Worm (Caenorhabditis elegans) whole organism, young adult: ENCODE results near the gene Y39A1A.16.

Source experiments
- ama-1 ChIP-seq, 3 experiments: fragments of 150-350 bp in 1 of 3; sonication (generic microtip) in 2 of 3; optimal IDR thresholded peaks; 2 replicates each; lab custom pipeline; 2014 to 2018; ENCODE audit warnings: missing biosample characterization in 2 of 3, missing genetic modification characterization in 2 of 3, missing genetic modification reagents in 2 of 3
- cebp-2 ChIP-seq: fragments of 200-800 bp; sonication (Bioruptor generic); IDR thresholded peaks from 2 replicates; pipeline ENCODE4 v1.3.6; 2022; ENCODE audit warnings: missing genetic modification characterization, missing compliant biosample characterization
- ceh-27 ChIP-seq: fragments of 200-800 bp; sonication (Bioruptor generic); optimal IDR thresholded peaks from 2 replicates; lab custom pipeline; 2018; ENCODE audit warnings: mild to moderate bottlenecking, missing genetic modification characterization, moderate library complexity, missing compliant biosample characterization
- ets-4 ChIP-seq: fragments of 200-800 bp; sonication (Bioruptor generic); optimal IDR thresholded peaks from 2 replicates; lab custom pipeline; 2018; ENCODE audit warnings: mild to moderate bottlenecking, missing genetic modification characterization, missing compliant biosample characterization
- fkh-3 ChIP-seq: sonication (generic microtip); optimal IDR thresholded peaks from 2 replicates; lab custom pipeline; 2016; ENCODE audit warnings: mild to moderate bottlenecking, missing genetic modification characterization, missing compliant biosample characterization
- him-1 ChIP-seq: sonication (generic microtip); optimal IDR thresholded peaks from 2 replicates; lab custom pipeline; 2016; ENCODE audit warnings: missing genotype, missing genetic modification reagents, missing genetic modification characterization, missing compliant biosample characterization
- nfya-2 ChIP-seq: fragments of 200-800 bp; sonication (Bioruptor generic); IDR thresholded peaks from 2 replicates; pipeline ENCODE4 v1.3.6; 2022; ENCODE audit warnings: missing genetic modification reagents, missing genetic modification characterization, missing compliant biosample characterization
- nhr-27 ChIP-seq: fragments of 200-800 bp; sonication (Bioruptor generic); optimal IDR thresholded peaks from 2 replicates; lab custom pipeline; 2018; ENCODE audit warnings: mild to moderate bottlenecking, missing genetic modification characterization, moderate library complexity, missing compliant biosample characterization
- nhr-90 ChIP-seq: sonication (generic microtip); optimal IDR thresholded peaks from 2 replicates; lab custom pipeline; 2016; ENCODE audit warnings: missing genotype, mild to moderate bottlenecking, missing genetic modification characterization, missing compliant biosample characterization
- unc-62 ChIP-seq: fragments of 150-350 bp; optimal IDR thresholded peaks from 2 replicates; lab custom pipeline; 2014; ENCODE audit warnings: missing biosample characterization, missing genetic modification reagents, missing genetic modification characterization
- xnd-1 ChIP-seq: sonication (generic microtip); optimal IDR thresholded peaks from 2 replicates; lab custom pipeline; 2016; ENCODE audit warnings: missing genotype, missing genetic modification reagents, missing genetic modification characterization, missing compliant biosample characterization
- ztf-28 ChIP-seq: fragments of 200-800 bp; sonication (Bioruptor generic); IDR thresholded peaks from 2 replicates; pipeline ENCODE4 v1.3.6; 2022; ENCODE audit warnings: missing genetic modification reagents, missing genetic modification characterization, missing compliant biosample characterization
- ztf-3 ChIP-seq: fragments of 200-800 bp; sonication (Bioruptor generic); optimal IDR thresholded peaks from 2 replicates; lab custom pipeline; 2018; ENCODE audit warnings: mild to moderate bottlenecking, missing genetic modification characterization, missing compliant biosample characterization

- TF ChIP-seq nhr-90 (tag; lab: Kevin White, UChicago) = no peak
- no peak for TF ChIP-seq ztf-3 (GFP tag; lab: Kevin White, UChicago)
- TF ChIP-seq cebp-2 (GFP tag; lab: Robert Waterston, UW) = no peak
- no peak for TF ChIP-seq unc-62 (GFP tag; lab: Kevin White, UChicago)
- TF ChIP-seq him-1 (tag; lab: Kevin White, UChicago) = no peak
- no peak for TF ChIP-seq nhr-27 (tag; lab: Kevin White, UChicago)
- no peak for TF ChIP-seq ama-1 (optimal IDR thresholded peaks at IDR 0.05; lab: Kevin White, UChicago)
- no peak for TF ChIP-seq ama-1 (GFP tag; optimal IDR thresholded peaks at IDR 0.05; lab: Kevin White, UChicago)
- no peak for TF ChIP-seq ets-4
- no peak for TF ChIP-seq ztf-28 (GFP tag; lab: Robert Waterston, UW)
- no peak for TF ChIP-seq nfya-2 (GFP tag; lab: Robert Waterston, UW)
- TF ChIP-seq ceh-27 (GFP tag; lab: Kevin White, UChicago) = no peak
- TF ChIP-seq xnd-1 (tag; lab: Kevin White, UChicago) = no peak
- no peak for TF ChIP-seq fkh-3 (tag; lab: Kevin White, UChicago)
Observed at ce11 chrIII:10638339-10639021, 40.6 kb upstream of the Y39A1A.16 start, which contains the start of gene Y39A1A.27.
